Fruit fly (Drosophila melanogaster) whole organism, adult: ENCODE data around the gene eater.

Source experiments
- CG11617 ChIP-seq: fragments of 200-800 bp; sonication (Bioruptor generic); optimal IDR thresholded peaks from 2 replicates; lab custom pipeline; 2017; ENCODE audit warnings: mild to moderate bottlenecking, missing biosample characterization, missing genetic modification reagents, missing genetic modification characterization
- CG12768 ChIP-seq: fragments of 200-800 bp; sonication (Bioruptor generic); optimal IDR thresholded peaks from 2 replicates; lab custom pipeline; 2017; ENCODE audit warnings: missing biosample characterization, missing genetic modification characterization, mild to moderate bottlenecking, moderate library complexity, missing genetic modification reagents
- CG33017 ChIP-seq: fragments of 200-800 bp; sonication (Bioruptor generic); optimal IDR thresholded peaks from 2 replicates; lab custom pipeline; 2018; ENCODE audit warnings: missing biosample characterization, mild to moderate bottlenecking, missing genetic modification characterization, moderate library complexity
- CG7101 ChIP-seq: fragments of 200-800 bp; sonication (Bioruptor generic); optimal IDR thresholded peaks from 2 replicates; lab custom pipeline; 2018; ENCODE audit warnings: missing biosample characterization, mild to moderate bottlenecking, missing genetic modification characterization, moderate library complexity
- Clk ChIP-seq: fragments of 200-800 bp; sonication (Bioruptor generic); optimal IDR thresholded peaks from 2 replicates; lab custom pipeline; 2017; ENCODE audit warnings: missing biosample characterization, missing genetic modification characterization
- Hr96 ChIP-seq: fragments of 200-800 bp; sonication (Bioruptor generic); optimal IDR thresholded peaks from 2 replicates; lab custom pipeline; 2016; ENCODE audit warnings: missing biosample characterization, missing genetic modification characterization
- bab1 ChIP-seq: fragments of 200-800 bp; sonication (Bioruptor generic); optimal IDR thresholded peaks from 3 replicates; lab custom pipeline; 2019; ENCODE audit warnings: missing biosample characterization, mild to moderate bottlenecking, missing genetic modification characterization, moderate library complexity
- cnc ChIP-seq, 2 experiments: fragments of >200 bp; optimal IDR thresholded peaks; 2 replicates each; lab custom pipeline; 2017
- ovo ChIP-seq: fragments of 200-800 bp; sonication (Bioruptor generic); optimal IDR thresholded peaks from 2 replicates; lab custom pipeline; 2016; ENCODE audit warnings: missing biosample characterization, missing genetic modification characterization
- pad ChIP-seq: fragments of 200-800 bp; sonication (Bioruptor generic); optimal IDR thresholded peaks from 3 replicates; lab custom pipeline; 2017; ENCODE audit warnings: missing biosample characterization, missing genetic modification characterization, mild to moderate bottlenecking, moderate library complexity, missing genetic modification reagents

DNA sequence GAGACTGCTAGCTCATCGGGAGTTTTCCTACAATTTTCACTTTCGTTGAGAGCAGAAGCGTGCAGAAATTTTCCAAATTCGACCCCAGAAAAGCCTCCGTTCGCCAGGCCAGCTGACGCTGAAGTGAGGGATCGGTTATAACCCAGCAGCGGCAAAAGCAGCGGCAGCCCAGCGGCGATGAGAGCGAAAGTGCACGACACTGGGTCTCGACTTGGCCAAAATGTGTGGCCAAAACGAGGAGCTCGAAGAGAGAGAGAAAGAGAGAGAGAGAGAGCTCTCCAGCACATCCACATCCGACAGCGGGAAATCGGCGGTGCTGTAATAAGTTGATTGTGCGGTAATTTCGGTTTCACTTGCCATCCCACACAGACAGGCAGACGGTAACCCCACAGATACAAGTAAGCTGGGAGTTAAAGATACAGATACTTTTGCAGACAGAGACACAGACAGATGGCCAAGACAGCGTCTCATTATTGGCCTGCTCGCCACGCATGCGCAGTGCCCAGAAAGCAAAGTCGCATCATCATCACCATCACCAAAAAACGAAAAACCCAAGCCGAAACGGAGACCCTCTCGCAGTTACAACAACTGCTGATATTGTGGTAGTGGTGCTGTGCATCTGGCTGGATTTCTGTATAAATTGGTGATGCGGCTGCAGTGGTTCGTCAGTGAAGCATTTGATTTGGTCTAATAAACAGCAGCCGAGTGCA, 50.8 kb downstream of the eater start, which contains the start of gene TwdlT:
- no peak for TF ChIP-seq CG12768
- TF ChIP-seq bab1 (GFP tag; lab: Kevin White, UChicago), result no peak
- TF ChIP-seq pad (GFP tag; lab: Kevin White, UChicago), result no peak
- TF ChIP-seq CG11617 (GFP tag; lab: Kevin White, UChicago), result no peak
- TF ChIP-seq CG7101 (tag; lab: Kevin White, UChicago), result no peak
- no peak for TF ChIP-seq cnc (optimal IDR thresholded peaks at IDR 0.05; lab: Kevin White, UChicago)
- TF ChIP-seq Clk, result no peak
- no peak for TF ChIP-seq Hr96 (GFP tag; lab: Kevin White, UChicago)
- no peak for TF ChIP-seq ovo (GFP tag; lab: Kevin White, UChicago)
- no peak for TF ChIP-seq CG33017
